Worm (Caenorhabditis elegans) whole organism, L1 larva: ENCODE measurements around the gene K12H6.4.

Source experiments
- F16B12.6 ChIP-seq: fragments of 150-350 bp; optimal IDR thresholded peaks from 2 replicates; lab custom pipeline; 2014; ENCODE audit warnings: missing biosample characterization, missing genetic modification characterization
- aha-1 ChIP-seq: fragments of 150-350 bp; optimal IDR thresholded peaks from 2 replicates; lab custom pipeline; 2014; ENCODE audit warnings: missing biosample characterization, missing genetic modification characterization
- aly-2 ChIP-seq: fragments of 150-350 bp; optimal IDR thresholded peaks from 2 replicates; lab custom pipeline; 2014; ENCODE audit warnings: missing biosample characterization, missing genetic modification characterization
- ama-1 ChIP-seq: fragments of 150-350 bp; optimal IDR thresholded peaks from 2 replicates; lab custom pipeline; 2014
- ceh-63 ChIP-seq: fragments of 200-800 bp; sonication (Bioruptor generic); optimal IDR thresholded peaks from 2 replicates; lab custom pipeline; 2018; ENCODE audit warnings: mild to moderate bottlenecking, missing genetic modification characterization, missing compliant biosample characterization
- ceh-8 ChIP-seq: fragments of 200-800 bp; sonication (Bioruptor generic); optimal IDR thresholded peaks from 2 replicates; lab custom pipeline; 2018; ENCODE audit warnings: mild to moderate bottlenecking, missing genetic modification characterization, moderate library complexity, missing compliant biosample characterization
- ceh-82 ChIP-seq, 3 experiments: fragments of 150-350 bp in 1 of 3; sonication (generic microtip) in 2 of 3; optimal IDR thresholded peaks; 2 replicates each; lab custom pipeline; 2014 to 2017; ENCODE audit warnings: missing biosample characterization in 3 of 3, missing genetic modification characterization in 3 of 3
- dpl-1 ChIP-seq, 3 experiments: fragments of 150-350 bp in 2 of 3; sonication (generic microtip) in 1 of 3; optimal IDR thresholded peaks; 2 replicates each; lab custom pipeline; 2014 to 2017; ENCODE audit warnings: missing biosample characterization in 3 of 3, missing genetic modification characterization in 3 of 3, missing genetic modification reagents in 3 of 3
- efl-1 ChIP-seq, 4 experiments: fragments of 150-350 bp; optimal IDR thresholded peaks in 3 of 4; peaks in 1 of 4; 1 replicate in 1 of 4; 2 replicates in 3 of 4; lab custom pipeline; 2014; ENCODE audit warnings: missing biosample characterization in 2 of 4, missing genetic modification characterization in 2 of 4, missing genetic modification reagents in 2 of 4
- egl-27 ChIP-seq, 2 experiments: fragments of 150-350 bp in 1 of 2; sonication (generic microtip); optimal IDR thresholded peaks; 3 replicates each; lab custom pipeline; 2017 to 2018; ENCODE audit warnings: missing biosample characterization in 2 of 2, missing genetic modification characterization in 2 of 2, missing genetic modification reagents in 2 of 2
- elt-2 ChIP-seq: sonication (generic microtip); optimal IDR thresholded peaks from 2 replicates; lab custom pipeline; 2016; ENCODE audit warnings: missing genetic modification characterization, mild to moderate bottlenecking, inconsistent platforms, missing compliant biosample characterization, missing genetic modification reagents
- elt-3 ChIP-seq, 6 experiments: fragments of 150-350 bp in 1 of 6; sonication (generic microtip); optimal IDR thresholded peaks; 2 replicates each; lab custom pipeline; 2017 to 2018; ENCODE audit warnings: missing biosample characterization in 6 of 6, missing genetic modification characterization in 6 of 6, inconsistent platforms in 1 of 6
- fkh-8 ChIP-seq: sonication (generic microtip); optimal IDR thresholded peaks from 2 replicates; lab custom pipeline; 2016; ENCODE audit warnings: mild to moderate bottlenecking, missing genetic modification characterization, missing compliant biosample characterization
- grh-1 ChIP-seq: fragments of 200-800 bp; sonication (Bioruptor generic); IDR thresholded peaks from 2 replicates; pipeline ENCODE4 v1.3.6; 2022; ENCODE audit warnings: missing genetic modification reagents, missing genetic modification characterization, missing compliant biosample characterization
- hlh-4 ChIP-seq: sonication (generic microtip); optimal IDR thresholded peaks from 2 replicates; lab custom pipeline; 2016; ENCODE audit warnings: mild to moderate bottlenecking, missing genetic modification characterization, missing compliant biosample characterization
- hpl-2 ChIP-seq: fragments of 150-350 bp; optimal IDR thresholded peaks from 2 replicates; lab custom pipeline; 2014; ENCODE audit warnings: missing biosample characterization, missing genetic modification reagents, missing genetic modification characterization
- jun-1 ChIP-seq: fragments of 150-350 bp; optimal IDR thresholded peaks from 2 replicates; lab custom pipeline; 2014; ENCODE audit warnings: missing biosample characterization, missing genetic modification reagents, missing genetic modification characterization
- lin-13 ChIP-seq: fragments of 150-350 bp; optimal IDR thresholded peaks from 2 replicates; lab custom pipeline; 2014; ENCODE audit warnings: missing biosample characterization, missing genetic modification reagents, missing genetic modification characterization
- lin-15B ChIP-seq: fragments of 150-350 bp; sonication (generic microtip); optimal IDR thresholded peaks from 3 replicates; lab custom pipeline; 2014; ENCODE audit warnings: missing biosample characterization, missing genetic modification characterization
- lin-39 ChIP-seq: fragments of 150-350 bp; optimal IDR thresholded peaks from 2 replicates; lab custom pipeline; 2014; ENCODE audit warnings: missing biosample characterization, missing genetic modification reagents, missing genetic modification characterization
- lir-3 ChIP-seq: sonication (generic microtip); optimal IDR thresholded peaks from 2 replicates; lab custom pipeline; 2016; ENCODE audit warnings: mild to moderate bottlenecking, missing genetic modification characterization, moderate library complexity, missing compliant biosample characterization; ENCODE audit not compliant: poor library complexity
- lsy-2 ChIP-seq, 2 experiments: fragments of 150-350 bp; optimal IDR thresholded peaks; 2 replicates each; lab custom pipeline; 2014; ENCODE audit warnings: missing biosample characterization in 2 of 2, missing genetic modification characterization in 2 of 2
- mef-2 ChIP-seq: fragments of 150-350 bp; optimal IDR thresholded peaks from 2 replicates; lab custom pipeline; 2014; ENCODE audit warnings: missing biosample characterization, missing genetic modification characterization
- nhr-20 ChIP-seq: sonication (generic microtip); optimal IDR thresholded peaks from 2 replicates; lab custom pipeline; 2016; ENCODE audit warnings: mild to moderate bottlenecking, missing genetic modification characterization, missing compliant biosample characterization
- nhr-237 ChIP-seq: fragments of 150-350 bp; optimal IDR thresholded peaks from 2 replicates; lab custom pipeline; 2014; ENCODE audit warnings: missing biosample characterization, missing genetic modification characterization
- nhr-28 ChIP-seq: fragments of 150-350 bp; optimal IDR thresholded peaks from 2 replicates; lab custom pipeline; 2014; ENCODE audit warnings: missing biosample characterization, missing genetic modification characterization
- nhr-47 ChIP-seq: sonication (generic microtip); optimal IDR thresholded peaks from 2 replicates; lab custom pipeline; 2016; ENCODE audit warnings: mild to moderate bottlenecking, missing genetic modification characterization, moderate library complexity, missing compliant biosample characterization
- nhr-71 ChIP-seq: sonication (generic microtip); optimal IDR thresholded peaks from 2 replicates; lab custom pipeline; 2016; ENCODE audit warnings: mild to moderate bottlenecking, missing genetic modification characterization, moderate library complexity, missing compliant biosample characterization
- nhr-76 ChIP-seq: sonication (generic microtip); optimal IDR thresholded peaks from 2 replicates; lab custom pipeline; 2017; ENCODE audit warnings: missing biosample characterization, missing genetic modification characterization
- nhr-77 ChIP-seq: fragments of 150-350 bp; optimal IDR thresholded peaks from 2 replicates; lab custom pipeline; 2014; ENCODE audit warnings: missing biosample characterization, missing genetic modification characterization
- nhr-85 ChIP-seq: sonication (generic microtip); peaks from one replicate; lab custom pipeline; 2016; ENCODE audit warnings: missing genetic modification characterization, inconsistent platforms, missing compliant biosample characterization
- nhr-90 ChIP-seq: sonication (generic microtip); optimal IDR thresholded peaks from 2 replicates; lab custom pipeline; 2016; ENCODE audit warnings: mild to moderate bottlenecking, missing genetic modification characterization, missing compliant biosample characterization; ENCODE audit not compliant: poor library complexity
- snpc-4 ChIP-seq: fragments of 150-350 bp; optimal IDR thresholded peaks from 2 replicates; lab custom pipeline; 2014; ENCODE audit warnings: missing biosample characterization, missing genetic modification characterization
- tbx-2 ChIP-seq: sonication (generic microtip); optimal IDR thresholded peaks from 2 replicates; lab custom pipeline; 2016; ENCODE audit warnings: missing genetic modification characterization, missing compliant biosample characterization
- tlp-1 ChIP-seq: fragments of 150-350 bp; optimal IDR thresholded peaks from 2 replicates; lab custom pipeline; 2014; ENCODE audit warnings: missing biosample characterization, missing genetic modification characterization
- unc-86 ChIP-seq: sonication (generic microtip); optimal IDR thresholded peaks from 2 replicates; lab custom pipeline; 2016; ENCODE audit warnings: missing genetic modification characterization, missing compliant biosample characterization
- xbp-1 ChIP-seq: sonication (generic microtip); optimal IDR thresholded peaks from 2 replicates; lab custom pipeline; 2016; ENCODE audit warnings: missing genetic modification characterization, missing compliant biosample characterization
- zip-4 ChIP-seq: fragments of 200-800 bp; sonication (Bioruptor generic); optimal IDR thresholded peaks from 2 replicates; lab custom pipeline; 2018; ENCODE audit warnings: mild to moderate bottlenecking, missing genetic modification characterization, moderate library complexity, missing compliant biosample characterization

Gene K12H6.4

DNA sequence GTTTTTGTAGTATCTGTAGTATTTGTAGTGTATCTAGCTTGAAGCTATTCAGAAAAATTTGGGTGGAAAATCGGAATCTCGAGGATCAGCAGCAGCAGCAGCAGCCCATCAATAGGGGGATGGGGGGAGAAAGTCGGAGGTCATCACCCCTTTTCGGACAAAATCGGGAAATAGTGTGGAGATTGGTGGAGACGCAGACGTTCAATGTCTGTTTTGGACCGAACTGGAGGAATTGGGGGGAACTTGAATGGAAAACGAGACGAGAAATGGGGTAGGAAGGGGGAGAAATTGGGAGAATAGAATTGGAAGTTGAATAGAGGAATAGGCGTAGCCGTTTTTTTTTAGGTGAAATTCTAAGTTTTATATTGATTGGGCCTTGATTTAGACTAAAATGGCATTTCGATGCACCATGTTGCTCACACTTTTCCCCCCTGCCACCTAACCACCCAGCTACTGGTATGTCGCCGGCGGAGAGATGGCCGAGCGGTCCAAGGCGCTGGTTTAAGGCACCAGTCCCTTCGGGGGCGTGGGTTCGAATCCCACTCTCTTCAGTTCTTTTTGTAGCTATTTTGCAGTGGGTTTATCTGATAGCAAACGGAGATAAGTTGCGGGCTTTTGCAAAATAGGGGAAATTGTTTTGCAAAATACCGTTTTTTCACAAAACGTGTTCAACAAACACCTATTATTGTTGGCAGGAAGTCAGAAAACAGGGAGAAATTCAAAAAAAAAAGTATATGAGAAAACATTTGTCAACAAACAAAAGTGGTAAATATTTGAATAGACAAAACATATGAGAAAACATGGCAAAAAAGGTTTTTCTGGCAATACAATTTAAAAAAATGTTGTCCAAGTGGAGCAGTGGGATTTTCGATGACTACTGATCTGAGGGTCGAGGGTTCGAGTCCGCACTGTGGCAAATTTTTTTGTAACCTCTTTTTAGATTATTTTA is 36.1 kb upstream of the K12H6.4 start (continued):
- TF ChIP-seq lir-3 (tag; lab: Kevin White, UChicago): no peak
- TF ChIP-seq nhr-47 (tag; lab: Kevin White, UChicago): no peak
- TF ChIP-seq zip-4 (GFP tag; lab: Kevin White, UChicago): no peak
- TF ChIP-seq snpc-4: no peak
- TF ChIP-seq dpl-1 (GFP tag; optimal IDR thresholded peaks at IDR 0.05; lab: Kevin White, UChicago): no peak
- no peak for TF ChIP-seq F16B12.6 (tag; lab: Kevin White, UChicago)
- TF ChIP-seq hpl-2 (GFP tag; lab: Kevin White, UChicago): no peak
- TF ChIP-seq tlp-1 (tag; lab: Kevin White, UChicago): no peak
- TF ChIP-seq nhr-85 (tag; lab: Kevin White, UChicago): peak; percentile 72
- TF ChIP-seq elt-3 (tag; optimal IDR thresholded peaks at IDR 0.05; lab: Kevin White, UChicago): no peak
- TF ChIP-seq nhr-237: no peak
- no peak for TF ChIP-seq nhr-77
- no peak for TF ChIP-seq nhr-28 (tag; lab: Kevin White, UChicago)
- no peak for TF ChIP-seq lin-13 (GFP tag; lab: Kevin White, UChicago)
- no peak for TF ChIP-seq egl-27 (tag; optimal IDR thresholded peaks at IDR 0.05; lab: Kevin White, UChicago)
- TF ChIP-seq nhr-71 (tag; lab: Kevin White, UChicago): no peak
- no peak for TF ChIP-seq ceh-82 (tag; optimal IDR thresholded peaks at IDR 0.05; lab: Kevin White, UChicago)
- no peak for TF ChIP-seq ceh-63 (GFP tag; lab: Kevin White, UChicago)
- no peak for TF ChIP-seq jun-1 (tag; lab: Kevin White, UChicago)
- TF ChIP-seq tbx-2 (tag; lab: Kevin White, UChicago): no peak
- no peak for TF ChIP-seq xbp-1 (tag; lab: Kevin White, UChicago)
- no peak for TF ChIP-seq fkh-8 (tag; lab: Kevin White, UChicago)
- TF ChIP-seq elt-2 (tag; lab: Kevin White, UChicago): no peak
- TF ChIP-seq efl-1 (optimal IDR thresholded peaks at IDR 0.05; lab: Kevin White, UChicago): no peak
- peak in 1 of 2 experiments; percentile 92 for TF ChIP-seq efl-1 (GFP tag; optimal IDR thresholded peaks at IDR 0.05 in 1 of 2; lab: Kevin White, UChicago)
- no peak for TF ChIP-seq lin-39 (tag; lab: Kevin White, UChicago)
- TF ChIP-seq ceh-8: no peak
- peak in 1 of 2 experiments; percentile 9 for TF ChIP-seq lsy-2 (tag; optimal IDR thresholded peaks at IDR 0.05; lab: Kevin White, UChicago)
- no peak for TF ChIP-seq aha-1 (tag; lab: Kevin White, UChicago)
- TF ChIP-seq ama-1 (lab: Kevin White, UChicago): no peak

DNA sequence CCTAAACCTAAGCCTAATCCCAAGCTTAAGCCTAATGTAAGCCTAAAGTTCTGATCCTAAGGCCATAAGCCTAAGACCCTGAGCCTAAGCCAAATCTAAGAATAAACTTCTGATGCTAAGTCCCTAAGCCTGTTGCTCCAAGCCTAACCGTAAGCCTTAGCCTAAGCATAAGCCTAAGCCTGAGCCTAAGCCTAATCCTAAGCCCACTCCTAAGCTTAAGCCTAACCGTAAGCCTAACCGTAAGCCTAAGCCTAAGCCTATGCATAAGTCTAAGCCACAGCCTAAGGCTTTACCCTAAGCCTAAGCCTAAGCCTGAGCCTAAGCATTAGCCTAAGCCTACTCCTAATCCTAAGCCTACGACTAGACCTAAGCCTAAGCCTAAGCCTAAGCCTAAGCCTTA is 35.2 kb upstream of the K12H6.4 start:
- TF ChIP-seq hpl-2 (GFP tag; lab: Kevin White, UChicago): no peak
- TF ChIP-seq nhr-77: no peak
- TF ChIP-seq mef-2: no peak
- no peak for TF ChIP-seq lin-39 (tag; lab: Kevin White, UChicago)
- no peak for TF ChIP-seq nhr-76 (tag; lab: Kevin White, UChicago)
- no peak for TF ChIP-seq nhr-90 (tag; lab: Kevin White, UChicago)
- TF ChIP-seq grh-1 (GFP tag; lab: Robert Waterston, UW): no peak
- no peak for TF ChIP-seq unc-86 (tag; lab: Kevin White, UChicago)
- TF ChIP-seq F16B12.6 (tag; lab: Kevin White, UChicago): no peak
- TF ChIP-seq nhr-20 (tag; lab: Kevin White, UChicago): no peak
- TF ChIP-seq lin-15B (tag; lab: Kevin White, UChicago): no peak
- no peak for TF ChIP-seq aly-2
- TF ChIP-seq jun-1 (tag; lab: Kevin White, UChicago): no peak
- TF ChIP-seq hlh-4 (tag; lab: Kevin White, UChicago): no peak
